Fruit fly (Drosophila melanogaster) whole organism, pupa: Measurements from ENCODE around the gene fwd.

Source experiments
- CG10348 ChIP-seq: fragments of 200-800 bp; sonication (Bioruptor generic); IDR thresholded peaks from 2 replicates; pipeline ENCODE4 v1.3.6; 2022; ENCODE audit warnings: missing biosample characterization, missing genetic modification characterization
- CG12605 ChIP-seq: fragments of 200-800 bp; sonication (Bioruptor generic); IDR thresholded peaks from 2 replicates; pipeline ENCODE4 v1.3.6; 2022; ENCODE audit warnings: missing biosample characterization, missing genetic modification characterization
- CG13204 ChIP-seq: fragments of 200-800 bp; sonication (Bioruptor generic); optimal IDR thresholded peaks from 2 replicates; lab custom pipeline; 2018; ENCODE audit warnings: missing biosample characterization, mild to moderate bottlenecking, missing genetic modification characterization, moderate library complexity
- CG17806 ChIP-seq: fragments of 200-800 bp; sonication (Bioruptor generic); optimal IDR thresholded peaks from 2 replicates; lab custom pipeline; 2018; ENCODE audit warnings: missing biosample characterization, mild to moderate bottlenecking, missing genetic modification characterization, moderate library complexity
- CG32121 ChIP-seq: fragments of 200-800 bp; sonication (Bioruptor generic); IDR thresholded peaks from 2 replicates; pipeline ENCODE4 v1.3.6; 2022; ENCODE audit warnings: missing biosample characterization, missing genetic modification characterization
- CG34367 ChIP-seq: fragments of 200-800 bp; sonication (Bioruptor generic); optimal IDR thresholded peaks from 2 replicates; lab custom pipeline; 2018; ENCODE audit warnings: missing biosample characterization, mild to moderate bottlenecking, missing genetic modification characterization
- CG8159 ChIP-seq: fragments of 200-800 bp; sonication (Bioruptor generic); optimal IDR thresholded peaks from 3 replicates; lab custom pipeline; 2018; ENCODE audit warnings: missing biosample characterization, mild to moderate bottlenecking, missing genetic modification characterization, moderate library complexity
- CG8301 ChIP-seq: fragments of 200-800 bp; sonication (Bioruptor generic); optimal IDR thresholded peaks from 2 replicates; lab custom pipeline; 2018; ENCODE audit warnings: missing biosample characterization, mild to moderate bottlenecking, missing genetic modification characterization
- D1 ChIP-seq: fragments of 200-800 bp; sonication (Bioruptor generic); optimal IDR thresholded peaks from 2 replicates; lab custom pipeline; 2018; ENCODE audit warnings: missing biosample characterization, mild to moderate bottlenecking, missing genetic modification characterization, moderate library complexity
- EcR ChIP-seq: fragments of 200-800 bp; sonication (Bioruptor generic); optimal IDR thresholded peaks from 3 replicates; lab custom pipeline; 2019; ENCODE audit warnings: missing biosample characterization, missing genetic modification characterization, mild to moderate bottlenecking, moderate library complexity, missing genetic modification reagents
- Ets98B ChIP-seq: fragments of 200-800 bp; sonication (Bioruptor generic); IDR thresholded peaks from 2 replicates; pipeline ENCODE4 v1.3.6; 2022; ENCODE audit warnings: missing biosample characterization, missing genetic modification characterization
- Pif1B ChIP-seq: fragments of 200-800 bp; sonication (Bioruptor generic); optimal IDR thresholded peaks from 3 replicates; lab custom pipeline; 2016; ENCODE audit warnings: missing biosample characterization, missing genetic modification characterization
- rn ChIP-seq: fragments of 200-800 bp; sonication (Bioruptor generic); IDR thresholded peaks from 2 replicates; pipeline ENCODE4 v1.3.6; 2022; ENCODE audit warnings: missing biosample characterization, missing genetic modification characterization

DNA sequence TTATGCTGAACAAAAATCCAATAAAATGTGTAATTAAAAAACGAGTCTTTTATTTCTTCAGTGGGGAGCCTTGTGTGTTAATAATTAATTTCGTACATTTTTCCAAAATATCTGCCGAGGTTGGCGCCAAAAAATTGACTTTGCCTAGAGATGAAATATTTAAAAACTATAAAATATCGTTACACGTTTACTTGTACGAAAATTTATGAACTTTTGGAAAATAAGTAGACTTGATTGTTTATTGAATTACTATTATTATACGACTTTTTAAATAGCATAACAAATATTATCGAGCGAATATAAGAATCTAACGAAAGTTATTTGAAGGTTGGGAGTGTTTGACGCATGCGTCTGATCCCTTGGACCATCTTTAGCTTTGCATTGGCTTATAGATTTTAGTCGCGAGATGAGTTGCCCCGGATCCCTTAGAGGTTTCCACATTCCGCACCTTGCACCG lies 36.4 kb upstream of the fwd start, which contains the start of gene CG1231:
- no peak for TF ChIP-seq EcR (GFP tag; lab: Kevin White, UChicago)
- no peak for TF ChIP-seq CG13204 (GFP tag; lab: Kevin White, UChicago)
- TF ChIP-seq D1 (tag; lab: Kevin White, UChicago) = no peak
- TF ChIP-seq CG12605 (GFP tag; lab: Robert Waterston, UW) = no peak
- TF ChIP-seq CG17806 = no peak
- TF ChIP-seq CG32121 (GFP tag; lab: Robert Waterston, UW) = no peak
- TF ChIP-seq Ets98B (GFP tag; lab: Robert Waterston, UW) = no peak
- TF ChIP-seq CG10348 = no peak
- TF ChIP-seq rn = no peak
- no peak for TF ChIP-seq CG34367 (tag; lab: Kevin White, UChicago)
- no peak for TF ChIP-seq CG8301 (tag; lab: Kevin White, UChicago)
- no peak for TF ChIP-seq Pif1B (GFP tag; lab: Kevin White, UChicago)
- no peak for TF ChIP-seq CG8159 (tag; lab: Kevin White, UChicago)
